Fruit fly (Drosophila melanogaster) S2 (cell line): ENCODE measurements around the gene Myc.

ENCODE experiments used
- CG8478 ChIP-seq: fragments of >200 bp; optimal IDR thresholded peaks from 2 replicates; lab custom pipeline; 2018
- CTCF ChIP-seq, 2 experiments: fragments of >200 bp; optimal IDR thresholded peaks; 2 replicates each; lab custom pipeline; 2018

dm6 chrX:3357724-3358179, 15.2 kb upstream of the Myc start:
- no peak for TF ChIP-seq CTCF (optimal IDR thresholded peaks at IDR 0.05; lab: Kevin White, UChicago)
- no peak for TF ChIP-seq CG8478 (lab: Kevin White, UChicago)
